Worm (Caenorhabditis elegans): ENCODE results near the gene C17A2.4.

Gene C17A2.4

ce11 chrII:3877127-3877526 lies 37.5 kb downstream of the C17A2.4 start, which contains the start of gene nep-3:
Gene nep-3 (minus strand): TSS chrII:3877227.
- no peak for TF ChIP-seq elt-4 (tag; optimal IDR thresholded peaks at IDR 0.05)
- no peak for TF ChIP-seq che-1 (tag; optimal IDR thresholded peaks at IDR 0.05)
- no peak for TF ChIP-seq pros-1 (tag; optimal IDR thresholded peaks at IDR 0.05)
- no peak for TF ChIP-seq eyg-1 (tag; optimal IDR thresholded peaks at IDR 0.05)
- no peak for TF ChIP-seq madf-2 (tag; optimal IDR thresholded peaks at IDR 0.05)
- TF ChIP-seq ztf-16 (tag; optimal IDR thresholded peaks at IDR 0.05): no peak
- no peak for TF ChIP-seq fkh-10 (GFP tag; optimal IDR thresholded peaks at IDR 0.05)
- no peak for TF ChIP-seq hlh-15 (tag; optimal IDR thresholded peaks at IDR 0.05)

ce11 chrII:3877874-3878273 lies 38.2 kb downstream of the C17A2.4 start, which contains the start of gene sdz-7:
Gene sdz-7 (minus strand): TSS chrII:3877974.
- TF ChIP-seq pqm-1 (tag; optimal IDR thresholded peaks at IDR 0.05) (no peak), unc-55 (GFP tag; optimal IDR thresholded peaks at IDR 0.05) (no peak), nfya-1 (tag; optimal IDR thresholded peaks at IDR 0.05) (peak; percentile 43), fax-1 (tag; optimal IDR thresholded peaks at IDR 0.05) (no peak), ceh-45 (GFP tag; IDR thresholded peaks at IDR 0.05) (no peak)

ce11 chrII:3878330-3878729 lies 38.7 kb downstream of the C17A2.4 start, which contains the start of gene srh-250:
Gene srh-250 (plus strand): TSS chrII:3878630.
- TF ChIP-seq ttx-3 (tag; optimal IDR thresholded peaks at IDR 0.05) (no peak), ceh-48 (tag; optimal IDR thresholded peaks at IDR 0.05) (no peak), ahr-1 (tag; optimal IDR thresholded peaks at IDR 0.05) (no peak), sox-4 (tag; optimal IDR thresholded peaks at IDR 0.05) (no peak), ref-2 (tag; optimal IDR thresholded peaks at IDR 0.05) (no peak), pros-1 (tag; optimal IDR thresholded peaks at IDR 0.05) (no peak), nhr-232 (tag; optimal IDR thresholded peaks at IDR 0.05) (no peak), ceh-34 (tag; optimal IDR thresholded peaks at IDR 0.05) (no peak), odd-2 (tag; optimal IDR thresholded peaks at IDR 0.05) (no peak), eyg-1 (tag; optimal IDR thresholded peaks at IDR 0.05) (no peak), unc-42 (tag; optimal IDR thresholded peaks at IDR 0.05) (no peak)

ce11 chrII:3879945-3880344 lies 40.3 kb downstream of the C17A2.4 start, which contains the start of gene nhr-166:
Gene nhr-166 (plus strand): TSS chrII:3880245.
- TF ChIP-seq nhr-232 (tag; optimal IDR thresholded peaks at IDR 0.05) (no peak), sox-2 (GFP tag; IDR thresholded peaks at IDR 0.05) (no peak), pha-4 (tag; optimal IDR thresholded peaks at IDR 0.05) (no peak), ama-1 (optimal IDR thresholded peaks at IDR 0.05) (no peak), hlh-13 (GFP tag; optimal IDR thresholded peaks at IDR 0.05) (no peak), K09A11.1 (tag; optimal IDR thresholded peaks at IDR 0.05; ENCODE audit: insufficient read depth) (no peak), madf-2 (tag; optimal IDR thresholded peaks at IDR 0.05) (no peak), fkh-6 (tag; optimal IDR thresholded peaks at IDR 0.05) (no peak), elt-2 (tag; optimal IDR thresholded peaks at IDR 0.05) (no peak), nhr-11 (tag; optimal IDR thresholded peaks at IDR 0.05) (no peak), gmeb-2 (tag; optimal IDR thresholded peaks at IDR 0.05) (no peak), pha-2 (tag; optimal IDR thresholded peaks at IDR 0.05) (no peak), ceh-24 (tag; optimal IDR thresholded peaks at IDR 0.05) (no peak), sox-4 (tag; optimal IDR thresholded peaks at IDR 0.05) (no peak), ceh-19 (GFP tag; optimal IDR thresholded peaks at IDR 0.05) (no peak), hlh-30 (tag; optimal IDR thresholded peaks at IDR 0.05; ENCODE audit: insufficient read depth) (no peak)
